Fruit fly (Drosophila melanogaster) whole organism, embryonic: ENCODE measurements around the gene CG42494.

Experiments
- Asciz ChIP-seq: fragments of 200-800 bp; sonication (Bioruptor generic); optimal IDR thresholded peaks from 2 replicates; lab custom pipeline; 2017; ENCODE audit warnings: missing biosample characterization, mild to moderate bottlenecking, missing genetic modification characterization, missing genetic modification reagents
- Bdp1 ChIP-seq: fragments of 200-800 bp; sonication (Bioruptor generic); optimal IDR thresholded peaks from 3 replicates; lab custom pipeline; 2016; ENCODE audit warnings: missing biosample characterization, missing genetic modification characterization
- CG10147 ChIP-seq: fragments of 200-800 bp; sonication (Bioruptor generic); optimal IDR thresholded peaks from 2 replicates; lab custom pipeline; 2019; ENCODE audit warnings: missing biosample characterization, mild to moderate bottlenecking, missing genetic modification characterization, moderate library complexity
- CG10209 ChIP-seq: fragments of 200-800 bp; sonication (Bioruptor generic); optimal IDR thresholded peaks from 3 replicates; lab custom pipeline; 2017; ENCODE audit warnings: missing biosample characterization, mild to moderate bottlenecking, missing genetic modification characterization, missing genetic modification reagents
- CG10366 ChIP-seq: fragments of 200-800 bp; sonication (Bioruptor generic); IDR thresholded peaks from 2 replicates; pipeline ENCODE4 v1.3.6; 2022; ENCODE audit warnings: missing biosample characterization, missing genetic modification characterization
- CG10959 ChIP-seq: fragments of 200-800 bp; sonication (Bioruptor generic); IDR thresholded peaks from 2 replicates; pipeline ENCODE4 v1.3.6; 2022; ENCODE audit warnings: missing biosample characterization, missing genetic modification characterization
- CG11085 ChIP-seq: fragments of 200-800 bp; sonication (Bioruptor generic); IDR thresholded peaks from 2 replicates; pipeline ENCODE4 v1.3.6; 2022; ENCODE audit warnings: missing biosample characterization, missing genetic modification characterization
- CG11247 ChIP-seq: fragments of 200-800 bp; sonication (Bioruptor generic); IDR thresholded peaks from 2 replicates; pipeline ENCODE4 v1.3.6; 2022; ENCODE audit warnings: missing biosample characterization, missing genetic modification characterization
- CG11695 ChIP-seq: fragments of 200-800 bp; sonication (Bioruptor generic); IDR thresholded peaks from 3 replicates; pipeline ENCODE4 v1.3.6; 2022; ENCODE audit warnings: missing biosample characterization, missing genetic modification characterization
- CG11723 ChIP-seq: fragments of 200-800 bp; sonication (Bioruptor generic); optimal IDR thresholded peaks from 2 replicates; lab custom pipeline; 2017; ENCODE audit warnings: missing biosample characterization, mild to moderate bottlenecking, missing genetic modification characterization
- CG13287 ChIP-seq: fragments of 200-800 bp; sonication (Bioruptor generic); IDR thresholded peaks from 2 replicates; pipeline ENCODE4 v1.3.6; 2022; ENCODE audit warnings: missing biosample characterization, missing genetic modification characterization; ENCODE audit not compliant: partially characterized antibody
- CG13624 ChIP-seq: fragments of 200-800 bp; sonication (Bioruptor generic); optimal IDR thresholded peaks from 2 replicates; lab custom pipeline; 2016; ENCODE audit warnings: missing biosample characterization, missing genetic modification characterization
- CG14014 ChIP-seq: fragments of 200-800 bp; sonication (Bioruptor generic); IDR thresholded peaks from 2 replicates; pipeline ENCODE4 v1.3.6; 2022; ENCODE audit warnings: missing biosample characterization, missing genetic modification characterization
- CG14710 ChIP-seq: fragments of 200-800 bp; sonication (Bioruptor generic); optimal IDR thresholded peaks from 3 replicates; lab custom pipeline; 2019; ENCODE audit warnings: missing biosample characterization, mild to moderate bottlenecking, missing genetic modification characterization, moderate library complexity
- CG16813 ChIP-seq: fragments of 200-800 bp; sonication (Bioruptor generic); IDR thresholded peaks from 3 replicates; pipeline ENCODE4 v1.3.6; 2022; ENCODE audit warnings: missing biosample characterization, missing genetic modification characterization; ENCODE audit not compliant: partially characterized antibody
- CG18011 ChIP-seq: fragments of 200-800 bp; sonication (Bioruptor generic); optimal IDR thresholded peaks from 2 replicates; lab custom pipeline; 2017; ENCODE audit warnings: missing biosample characterization, missing genetic modification characterization, mild to moderate bottlenecking, moderate library complexity, missing genotype
- CG3065 ChIP-seq: fragments of 200-800 bp; sonication (Bioruptor generic); optimal IDR thresholded peaks from 2 replicates; lab custom pipeline; 2016; ENCODE audit warnings: missing biosample characterization, missing genetic modification characterization
- CG32532 ChIP-seq: fragments of 200-800 bp; sonication (Bioruptor generic); IDR thresholded peaks from 2 replicates; pipeline ENCODE4 v1.3.6; 2022; ENCODE audit warnings: missing biosample characterization, missing genetic modification characterization
- CG3847 ChIP-seq: fragments of 200-800 bp; sonication (Bioruptor generic); IDR thresholded peaks from 2 replicates; pipeline ENCODE4 v1.3.6; 2022; ENCODE audit warnings: missing biosample characterization, missing genetic modification characterization
- CG42726 ChIP-seq: fragments of 200-800 bp; sonication (Bioruptor generic); IDR thresholded peaks from 2 replicates; pipeline ENCODE4 v1.3.6; 2022; ENCODE audit warnings: missing biosample characterization, missing genetic modification characterization; ENCODE audit not compliant: partially characterized antibody
- CG5953 ChIP-seq: fragments of 200-800 bp; sonication (Bioruptor generic); IDR thresholded peaks from 2 replicates; pipeline ENCODE4 v1.3.6; 2022; ENCODE audit warnings: missing biosample characterization, missing genetic modification characterization
- CG6272 ChIP-seq: fragments of 200-800 bp; sonication (Bioruptor generic); IDR thresholded peaks from 2 replicates; pipeline ENCODE4 v1.3.6; 2022; ENCODE audit warnings: missing biosample characterization, missing genetic modification characterization
- CG7987 ChIP-seq: fragments of 200-800 bp; sonication (Bioruptor generic); optimal IDR thresholded peaks from 2 replicates; lab custom pipeline; 2018; ENCODE audit warnings: missing biosample characterization, mild to moderate bottlenecking, missing genetic modification characterization, moderate library complexity
- CG8290 ChIP-seq, 3 experiments: fragments of 200-800 bp; sonication (Bioruptor generic); optimal IDR thresholded peaks; 2 replicates each; lab custom pipeline; 2016 to 2019; ENCODE audit warnings: missing biosample characterization in 3 of 3, missing genetic modification characterization in 3 of 3, mild to moderate bottlenecking in 2 of 3, moderate library complexity in 1 of 3
- CHES-1-like ChIP-seq: fragments of 200-800 bp; sonication (Bioruptor generic); optimal IDR thresholded peaks from 2 replicates; lab custom pipeline; 2016; ENCODE audit warnings: missing biosample characterization, missing genetic modification characterization
- D19A ChIP-seq: fragments of 200-800 bp; optimal IDR thresholded peaks from 3 replicates; lab custom pipeline; 2019; ENCODE audit warnings: missing biosample characterization, mild to moderate bottlenecking, missing genetic modification characterization, moderate library complexity
- Elba2 ChIP-seq: fragments of 200-800 bp; sonication (Bioruptor generic); optimal IDR thresholded peaks from 3 replicates; lab custom pipeline; 2016; ENCODE audit warnings: missing biosample characterization, missing genetic modification characterization
- Fer1 ChIP-seq: fragments of 200-800 bp; sonication (Bioruptor generic); optimal IDR thresholded peaks from 2 replicates; lab custom pipeline; 2017; ENCODE audit warnings: missing biosample characterization, mild to moderate bottlenecking, missing genetic modification characterization
- Hr51 ChIP-seq, 2 experiments: fragments of 200-800 bp; sonication (Bioruptor generic); optimal IDR thresholded peaks; 2 replicates in 1 of 2; 3 replicates in 1 of 2; lab custom pipeline; 2016 to 2018; ENCODE audit warnings: missing biosample characterization in 2 of 2, missing genetic modification characterization in 2 of 2, mild to moderate bottlenecking in 1 of 2, moderate library complexity in 1 of 2
- Lpt ChIP-seq: fragments of >200 bp; optimal IDR thresholded peaks from 2 replicates; lab custom pipeline; 2018; ENCODE audit warnings: missing biosample characterization, missing genetic modification characterization
- MBD-R2 ChIP-seq: fragments of 200-800 bp; sonication (Bioruptor generic); IDR thresholded peaks from 2 replicates; pipeline ENCODE4 v1.3.6; 2022; ENCODE audit warnings: missing biosample characterization, missing genetic modification characterization
- Pdp1 ChIP-seq, 2 experiments: fragments of 200-800 bp; sonication (Bioruptor generic); optimal IDR thresholded peaks; 3 replicates each; lab custom pipeline; 2016; ENCODE audit warnings: missing biosample characterization in 2 of 2, missing genetic modification characterization in 2 of 2, mild to moderate bottlenecking in 1 of 2, moderate library complexity in 1 of 2
- Poxn ChIP-seq: fragments of 200-800 bp; sonication (Bioruptor generic); IDR thresholded peaks from 2 replicates; pipeline ENCODE4 v1.3.6; 2022; ENCODE audit warnings: missing biosample characterization, missing genetic modification characterization
- Sry-β ChIP-seq: fragments of 200-800 bp; sonication (Bioruptor generic); optimal IDR thresholded peaks from 2 replicates; lab custom pipeline; 2018; ENCODE audit warnings: missing biosample characterization, mild to moderate bottlenecking, missing genetic modification characterization, moderate library complexity
- bsh ChIP-seq, 2 experiments: fragments of 200-800 bp; sonication (Bioruptor generic); optimal IDR thresholded peaks; 2 replicates each; lab custom pipeline; 2017 to 2018; ENCODE audit warnings: mild to moderate bottlenecking in 2 of 2, missing biosample characterization in 2 of 2, missing genetic modification characterization in 2 of 2, moderate library complexity in 1 of 2
- ci ChIP-seq: fragments of 200-800 bp; sonication (Bioruptor generic); IDR thresholded peaks from 3 replicates; pipeline ENCODE4 v1.3.6; 2022; ENCODE audit warnings: missing biosample characterization, missing genetic modification characterization
- croc ChIP-seq: fragments of 200-800 bp; sonication (Bioruptor generic); conservative IDR thresholded peaks from 3 replicates; pipeline ENCODE4 v1.3.6; 2022; ENCODE audit warnings: missing biosample characterization, missing genetic modification characterization
- dysf ChIP-seq: fragments of 200-800 bp; sonication (Bioruptor generic); IDR thresholded peaks from 3 replicates; pipeline ENCODE4 v1.3.6; 2022; ENCODE audit warnings: missing biosample characterization, missing genetic modification characterization
- ewg ChIP-seq: fragments of 200-800 bp; sonication (Bioruptor generic); optimal IDR thresholded peaks from 3 replicates; lab custom pipeline; 2017; ENCODE audit warnings: mild to moderate bottlenecking, missing biosample characterization, missing genetic modification reagents, missing genetic modification characterization
- gcm2 ChIP-seq: fragments of 200-800 bp; sonication (Bioruptor generic); optimal IDR thresholded peaks from 2 replicates; lab custom pipeline; 2016; ENCODE audit warnings: missing biosample characterization, missing genetic modification characterization
- mam ChIP-seq: fragments of 200-800 bp; sonication (Bioruptor generic); optimal IDR thresholded peaks from 3 replicates; lab custom pipeline; 2016; ENCODE audit warnings: missing biosample characterization, missing genetic modification characterization
- psq ChIP-seq: fragments of 200-800 bp; sonication (Bioruptor generic); optimal IDR thresholded peaks from 2 replicates; lab custom pipeline; 2017; ENCODE audit warnings: missing biosample characterization, missing genetic modification characterization
- seq ChIP-seq: fragments of 200-800 bp; sonication (Bioruptor generic); IDR thresholded peaks from 2 replicates; pipeline ENCODE4 v1.3.6; 2022; ENCODE audit warnings: missing biosample characterization, missing genetic modification characterization
- sima ChIP-seq: fragments of 200-800 bp; sonication (Bioruptor generic); optimal IDR thresholded peaks from 2 replicates; lab custom pipeline; 2016; ENCODE audit warnings: missing biosample characterization, missing genetic modification characterization
- sisA ChIP-seq: fragments of 200-800 bp; sonication (Bioruptor generic); IDR thresholded peaks from 2 replicates; pipeline ENCODE4 v1.3.6; 2022; ENCODE audit warnings: missing biosample characterization, missing genetic modification characterization
- slou ChIP-seq: fragments of 200-800 bp; sonication (Bioruptor generic); optimal IDR thresholded peaks from 3 replicates; lab custom pipeline; 2016; ENCODE audit warnings: missing biosample characterization, missing genetic modification characterization
- sqz ChIP-seq: fragments of 200-800 bp; sonication (Bioruptor generic); optimal IDR thresholded peaks from 3 replicates; lab custom pipeline; 2018; ENCODE audit warnings: missing biosample characterization, mild to moderate bottlenecking, missing genetic modification characterization
- tin ChIP-seq: fragments of 200-800 bp; sonication (Bioruptor generic); optimal IDR thresholded peaks from 3 replicates; lab custom pipeline; 2016; ENCODE audit warnings: missing biosample characterization, missing genetic modification characterization
- trem ChIP-seq: fragments of 200-800 bp; optimal IDR thresholded peaks from 3 replicates; lab custom pipeline; 2019; ENCODE audit warnings: missing biosample characterization, mild to moderate bottlenecking, missing genetic modification characterization, moderate library complexity
- zf30C ChIP-seq: fragments of 200-800 bp; sonication (Bioruptor generic); optimal IDR thresholded peaks from 3 replicates; lab custom pipeline; 2018; ENCODE audit warnings: missing biosample characterization, mild to moderate bottlenecking, missing genetic modification characterization

The CG42494 gene

DNA sequence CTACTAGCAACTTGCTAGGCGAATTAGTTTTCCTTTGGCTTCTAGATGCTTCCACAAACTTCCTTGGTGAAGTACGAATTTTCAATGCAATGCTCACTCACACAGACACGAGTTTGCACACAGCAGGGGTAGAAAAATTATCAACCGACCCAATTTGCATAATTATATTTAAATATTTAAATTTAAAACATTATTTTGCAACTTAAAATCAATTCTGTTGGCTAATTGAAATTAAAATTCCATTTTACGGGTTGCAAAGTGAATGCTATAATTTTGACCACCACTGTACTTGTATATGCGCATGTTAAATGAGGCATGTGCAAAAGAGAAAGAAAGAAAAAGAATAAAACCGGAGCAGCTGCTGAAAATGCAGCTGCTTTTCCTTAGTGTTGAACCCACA, 9.9 kb downstream of the CG42494 start (continued):
- peak; percentile 58 for TF ChIP-seq Sry-β (GFP tag; lab: Kevin White, UChicago)
- peak; percentile 89 for TF ChIP-seq CG7987
- TF ChIP-seq Poxn (GFP tag; lab: Robert Waterston, UW): peak; percentile 54; the same call in 1 of the 2 replicates
- peak; percentile 92 for TF ChIP-seq CG11247 (GFP tag; lab: Robert Waterston, UW)
- peak; percentile 55 for TF ChIP-seq Elba2 (GFP tag; lab: Kevin White, UChicago)
- TF ChIP-seq ci (GFP tag; lab: Robert Waterston, UW): peak; percentile 97
- peak; percentile 81 for TF ChIP-seq CG6272 (GFP tag; lab: Robert Waterston, UW)
- peak; percentile 96 to 97 for TF ChIP-seq bsh (GFP tag; optimal IDR thresholded peaks at IDR 0.05; lab: Kevin White, UChicago)
- peak; percentile 93 for TF ChIP-seq CG10959
- TF ChIP-seq mam: peak; percentile 57
- TF ChIP-seq CG42726 (GFP tag; lab: Robert Waterston, UW): no peak
- TF ChIP-seq CG10366: peak; percentile 94
- TF ChIP-seq CG11723: peak; percentile 83
- peak; percentile 90 for TF ChIP-seq CG14710 (tag; lab: Kevin White, UChicago)
- peak; percentile 94 for TF ChIP-seq dysf
- TF ChIP-seq seq: peak; percentile 95
- peak; percentile 70 for TF ChIP-seq CG18011 (GFP tag; lab: Kevin White, UChicago)
- peak; percentile 55 for TF ChIP-seq Pdp1 (GFP tag; optimal IDR thresholded peaks at IDR 0.05; lab: Kevin White, UChicago)
- peak; percentile 93 for TF ChIP-seq D19A (tag; lab: Kevin White, UChicago)
- TF ChIP-seq croc (GFP tag; lab: Robert Waterston, UW): peak; percentile 88
- TF ChIP-seq sima (GFP tag; lab: Kevin White, UChicago): no peak
- TF ChIP-seq sqz (GFP tag; lab: Kevin White, UChicago): no peak
- no peak for TF ChIP-seq zf30C (GFP tag; lab: Kevin White, UChicago)
- no peak for TF ChIP-seq CG13287 (GFP tag; lab: Robert Waterston, UW)
- TF ChIP-seq slou (GFP tag; lab: Kevin White, UChicago): no peak
- peak; percentile 92 for TF ChIP-seq CG10209 (GFP tag; lab: Kevin White, UChicago)
- TF ChIP-seq CG11085 (GFP tag; lab: Robert Waterston, UW): peak; percentile 81
- TF ChIP-seq CG13624 (GFP tag; lab: Kevin White, UChicago): peak; percentile 23
- peak; percentile 75 for TF ChIP-seq psq (GFP tag; lab: Kevin White, UChicago)
- TF ChIP-seq sisA (GFP tag; lab: Robert Waterston, UW): peak; percentile 91
- TF ChIP-seq Fer1 (GFP tag; lab: Kevin White, UChicago): peak; percentile 94
- TF ChIP-seq Lpt (GFP tag; lab: Kevin White, UChicago): no peak
- TF ChIP-seq Hr51 (GFP tag; optimal IDR thresholded peaks at IDR 0.05; lab: Kevin White, UChicago): peak; percentile 72 to 95
- peak; percentile 75 for TF ChIP-seq Bdp1 (GFP tag; lab: Kevin White, UChicago)
- peak; percentile 94 for TF ChIP-seq CG32532
- TF ChIP-seq CG3065 (GFP tag; lab: Kevin White, UChicago): peak; percentile 63
- TF ChIP-seq CG14014 (GFP tag; lab: Robert Waterston, UW): peak; percentile 94
- peak; percentile 76 for TF ChIP-seq MBD-R2 (GFP tag; lab: Robert Waterston, UW)
- TF ChIP-seq Asciz (GFP tag; lab: Kevin White, UChicago): peak; percentile 94
- TF ChIP-seq CG8290 (GFP tag; optimal IDR thresholded peaks at IDR 0.05; lab: Kevin White, UChicago): peak; percentile 75
- peak in 1 of 2 experiments; percentile 82 for TF ChIP-seq CG8290 (tag; optimal IDR thresholded peaks at IDR 0.05; lab: Kevin White, UChicago)
- peak; percentile 93 for TF ChIP-seq CG5953 (GFP tag; lab: Robert Waterston, UW)
- no peak for TF ChIP-seq CG16813 (GFP tag; lab: Robert Waterston, UW)
- peak; percentile 89 for TF ChIP-seq tin (GFP tag; lab: Kevin White, UChicago)
- TF ChIP-seq trem: peak; percentile 88
- peak; percentile 94 for TF ChIP-seq ewg (GFP tag; lab: Kevin White, UChicago)
- peak; percentile 97 for TF ChIP-seq CG11695 (GFP tag; lab: Robert Waterston, UW)
- TF ChIP-seq CG10147 (GFP tag; lab: Kevin White, UChicago): peak; percentile 93
- TF ChIP-seq gcm2 (GFP tag; lab: Kevin White, UChicago): peak; percentile 9
- TF ChIP-seq CHES-1-like: peak; percentile 11
- peak; percentile 88 for TF ChIP-seq CG3847 (GFP tag; lab: Robert Waterston, UW)
